Worm (Caenorhabditis elegans): Measurements from ENCODE around the gene F57G9.3.

Gene F57G9.3

ce11 chrII:12410107-12410506 lies at the start of gene F57G9.3:
TSS of gene F57G9.3 (minus strand) at chrII:12410207.
- TF ChIP-seq sem-4 (tag; optimal IDR thresholded peaks at IDR 0.05) (no peak), nhr-77 (tag; optimal IDR thresholded peaks at IDR 0.05) (no peak), ZK546.5 (tag; optimal IDR thresholded peaks at IDR 0.05) (no peak), ztf-4 (tag; optimal IDR thresholded peaks at IDR 0.05) (no peak), sma-3 (GFP tag; optimal IDR thresholded peaks at IDR 0.05) (no peak), nhr-237 (tag; optimal IDR thresholded peaks at IDR 0.05) (no peak), mdl-1 (tag; optimal IDR thresholded peaks at IDR 0.05) (no peak), mab-5 (tag; optimal IDR thresholded peaks at IDR 0.05) (no peak)

ce11 chrII:12459422-12459821 lies 49.4 kb upstream of the F57G9.3 start, which contains the start of gene tag-281:
TSS of gene tag-281 (plus strand) at chrII:12459761.
- TF ChIP-seq crh-2 (tag; optimal IDR thresholded peaks at IDR 0.05): peak; percentile 82
- TF ChIP-seq sma-3 (GFP tag; optimal IDR thresholded peaks at IDR 0.05): peak; percentile 82
- TF ChIP-seq ztf-11 (tag; optimal IDR thresholded peaks at IDR 0.05): no peak
- peak; percentile 93 for TF ChIP-seq unc-55 (GFP tag; optimal IDR thresholded peaks at IDR 0.05)
- TF ChIP-seq F13H6.1 (tag; optimal IDR thresholded peaks at IDR 0.05): peak; percentile 74
- peak; percentile 49 for TF ChIP-seq nhr-237 (tag; optimal IDR thresholded peaks at IDR 0.05)
- TF ChIP-seq lin-11 (tag; optimal IDR thresholded peaks at IDR 0.05): peak; percentile 66
- no peak for TF ChIP-seq aly-2 (tag; optimal IDR thresholded peaks at IDR 0.05)
- peak; percentile 68 for TF ChIP-seq mab-5 (tag; optimal IDR thresholded peaks at IDR 0.05)
- TF ChIP-seq C34F6.9 (tag; optimal IDR thresholded peaks at IDR 0.05): peak; percentile 85
- TF ChIP-seq lin-39 (tag; optimal IDR thresholded peaks at IDR 0.05): no peak
- peak in 1 of 2 experiments; percentile 14 for TF ChIP-seq mdl-1 (tag; optimal IDR thresholded peaks at IDR 0.05)
- TF ChIP-seq ztf-4 (tag; optimal IDR thresholded peaks at IDR 0.05): peak; percentile 36
- no peak for TF ChIP-seq nhr-77 (tag; optimal IDR thresholded peaks at IDR 0.05)
- peak; percentile 99 for TF ChIP-seq gmeb-1 (tag; optimal IDR thresholded peaks at IDR 0.05)
- peak; percentile 41 for TF ChIP-seq nhr-10 (tag; optimal IDR thresholded peaks at IDR 0.05)
- TF ChIP-seq skn-1 (tag; optimal IDR thresholded peaks at IDR 0.05): no peak
- TF ChIP-seq nhr-25 (tag; optimal IDR thresholded peaks at IDR 0.05): peak; percentile 81
- no peak for TF ChIP-seq elt-1 (tag; optimal IDR thresholded peaks at IDR 0.05)
- TF ChIP-seq ZK546.5 (tag; optimal IDR thresholded peaks at IDR 0.05): peak; percentile 47
- no peak for TF ChIP-seq ceh-16 (tag; optimal IDR thresholded peaks at IDR 0.05)
- TF ChIP-seq sma-9 (GFP tag; optimal IDR thresholded peaks at IDR 0.05): peak; percentile 86
- no peak for TF ChIP-seq sma-9 (tag; optimal IDR thresholded peaks at IDR 0.05)
- peak; percentile 85 for TF ChIP-seq snpc-4 (tag; optimal IDR thresholded peaks at IDR 0.05)
- no peak for TF ChIP-seq elt-3 (tag; optimal IDR thresholded peaks at IDR 0.05)
- no peak for TF ChIP-seq unc-62 (GFP tag; optimal IDR thresholded peaks at IDR 0.05)
- no peak for TF ChIP-seq Y55F3AM.14 (GFP tag; optimal IDR thresholded peaks at IDR 0.05)
- peak; percentile 7 for TF ChIP-seq zag-1 (tag; optimal IDR thresholded peaks at IDR 0.05)
- TF ChIP-seq dmd-4 (tag; optimal IDR thresholded peaks at IDR 0.05): no peak
- peak; percentile 71 for TF ChIP-seq egl-27 (tag; optimal IDR thresholded peaks at IDR 0.05)
- no peak for TF ChIP-seq fos-1 (tag; optimal IDR thresholded peaks at IDR 0.05)
- TF ChIP-seq lsy-2 (tag; optimal IDR thresholded peaks at IDR 0.05): peak; percentile 86 to 92
- TF ChIP-seq nhr-23 (tag; optimal IDR thresholded peaks at IDR 0.05): no peak
- TF ChIP-seq ama-1 (optimal IDR thresholded peaks at IDR 0.05): no peak
- TF ChIP-seq lin-13 (GFP tag; optimal IDR thresholded peaks at IDR 0.05): peak; percentile 85
- TF ChIP-seq nhr-6 (tag; optimal IDR thresholded peaks at IDR 0.05): peak; percentile 13
- no peak for TF ChIP-seq blmp-1 (tag; optimal IDR thresholded peaks at IDR 0.05; ENCODE audit: insufficient read depth)
- TF ChIP-seq mbf-1 (tag; optimal IDR thresholded peaks at IDR 0.05): no peak
- TF ChIP-seq nhr-12 (tag; optimal IDR thresholded peaks at IDR 0.05): no peak
- TF ChIP-seq ceh-82 (tag; optimal IDR thresholded peaks at IDR 0.05): no peak
- TF ChIP-seq nhr-129 (tag; optimal IDR thresholded peaks at IDR 0.05): peak; percentile 40
- peak; percentile 72 for TF ChIP-seq nhr-21 (tag; optimal IDR thresholded peaks at IDR 0.05)
- no peak for TF ChIP-seq peb-1 (tag; optimal IDR thresholded peaks at IDR 0.05)
- no peak for TF ChIP-seq nhr-11 (tag; optimal IDR thresholded peaks at IDR 0.05)
- TF ChIP-seq unc-39 (tag; optimal IDR thresholded peaks at IDR 0.05): no peak
- no peak for TF ChIP-seq alr-1 (tag; optimal IDR thresholded peaks at IDR 0.05)
- peak; percentile 58 for TF ChIP-seq sem-4 (tag; optimal IDR thresholded peaks at IDR 0.05)
- TF ChIP-seq R02D3.7 (tag; optimal IDR thresholded peaks at IDR 0.05): peak; percentile 49
- no peak for TF ChIP-seq ztf-1 (GFP tag; conservative IDR thresholded peaks at IDR 0.05)

Measured in whole organism, L2 larva.